Worm (Caenorhabditis elegans): Measurements from ENCODE around the gene T21C9.9.

DNA sequence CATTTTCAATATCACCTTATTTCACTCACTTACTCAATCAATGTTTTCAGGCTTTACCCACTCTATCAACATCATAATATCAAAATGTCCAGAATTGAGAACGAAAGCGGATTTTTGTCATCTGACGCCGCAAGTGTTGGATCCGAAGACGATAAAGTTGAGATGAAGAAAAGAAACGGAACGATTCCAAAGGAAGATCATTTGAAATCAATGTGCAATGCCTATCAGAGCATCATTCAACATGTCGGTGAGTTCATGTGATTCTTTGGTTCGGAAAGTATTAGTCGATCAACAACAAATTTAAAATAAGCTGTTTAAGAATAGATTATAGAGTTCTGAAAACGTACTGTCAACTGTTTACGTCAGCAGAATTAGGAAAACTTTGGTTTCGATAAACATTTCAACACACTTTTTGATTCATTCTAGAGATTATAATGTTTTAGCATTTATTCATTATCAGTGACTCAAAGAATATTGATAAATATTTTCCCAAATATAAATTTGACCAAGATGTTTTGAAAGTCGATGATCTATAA lies 27.5 kb downstream of the T21C9.9 start, which contains the start of gene cat-4:
- TF ChIP-seq flt-1 (GFP tag; IDR thresholded peaks at IDR 0.05) (no peak), T22C8.4 (GFP tag; IDR thresholded peaks at IDR 0.05) (no peak), tab-1 (GFP tag; IDR thresholded peaks at IDR 0.05) (no peak), med-1 (GFP tag; optimal IDR thresholded peaks at IDR 0.05; ENCODE audit: insufficient read depth) (no peak), ztf-23 (GFP tag; IDR thresholded peaks at IDR 0.05) (no peak), ztf-29 (GFP tag; IDR thresholded peaks at IDR 0.05) (no peak), ref-1 (GFP tag; conservative IDR thresholded peaks at IDR 0.05) (no peak), klf-2 (GFP tag; conservative IDR thresholded peaks at IDR 0.05) (no peak), cog-1 (tag; optimal IDR thresholded peaks at IDR 0.05) (no peak)

All from whole organism, midembryonic.